Worm (Caenorhabditis elegans) whole organism, L2 larva: ENCODE data around the gene Y79H2A.3.

Experiments used
- ZK546.5 ChIP-seq: sonication (generic microtip); optimal IDR thresholded peaks from 2 replicates; lab custom pipeline; 2017; ENCODE audit warnings: missing biosample characterization, missing genetic modification characterization
- aly-2 ChIP-seq: fragments of 150-350 bp; optimal IDR thresholded peaks from 2 replicates; lab custom pipeline; 2014; ENCODE audit warnings: missing biosample characterization, missing genetic modification characterization
- ceh-82 ChIP-seq: fragments of 150-350 bp; optimal IDR thresholded peaks from 2 replicates; lab custom pipeline; 2014; ENCODE audit warnings: missing biosample characterization, missing genetic modification characterization
- dmd-4 ChIP-seq: sonication (generic microtip); optimal IDR thresholded peaks from 2 replicates; lab custom pipeline; 2017; ENCODE audit warnings: missing biosample characterization, missing genetic modification characterization
- lin-11 ChIP-seq: fragments of 150-350 bp; sonication (generic microtip); optimal IDR thresholded peaks from 2 replicates; lab custom pipeline; 2014; ENCODE audit warnings: missing biosample characterization, missing genetic modification characterization, inconsistent platforms, mixed read lengths
- lin-39 ChIP-seq: fragments of 150-350 bp; optimal IDR thresholded peaks from 2 replicates; lab custom pipeline; 2014; ENCODE audit warnings: missing biosample characterization, missing genetic modification reagents, missing genetic modification characterization
- nhr-25 ChIP-seq: fragments of 150-350 bp; sonication (generic microtip); optimal IDR thresholded peaks from 3 replicates; lab custom pipeline; 2014; ENCODE audit warnings: missing biosample characterization, missing genetic modification characterization
- snpc-4 ChIP-seq: fragments of 150-350 bp; optimal IDR thresholded peaks from 2 replicates; lab custom pipeline; 2014; ENCODE audit warnings: missing biosample characterization, missing genetic modification characterization
- unc-39 ChIP-seq: fragments of 150-350 bp; optimal IDR thresholded peaks from 2 replicates; lab custom pipeline; 2014; ENCODE audit warnings: missing biosample characterization, missing genetic modification characterization
- zag-1 ChIP-seq: fragments of 150-350 bp; optimal IDR thresholded peaks from 2 replicates; lab custom pipeline; 2014; ENCODE audit warnings: missing biosample characterization, missing genetic modification characterization

DNA sequence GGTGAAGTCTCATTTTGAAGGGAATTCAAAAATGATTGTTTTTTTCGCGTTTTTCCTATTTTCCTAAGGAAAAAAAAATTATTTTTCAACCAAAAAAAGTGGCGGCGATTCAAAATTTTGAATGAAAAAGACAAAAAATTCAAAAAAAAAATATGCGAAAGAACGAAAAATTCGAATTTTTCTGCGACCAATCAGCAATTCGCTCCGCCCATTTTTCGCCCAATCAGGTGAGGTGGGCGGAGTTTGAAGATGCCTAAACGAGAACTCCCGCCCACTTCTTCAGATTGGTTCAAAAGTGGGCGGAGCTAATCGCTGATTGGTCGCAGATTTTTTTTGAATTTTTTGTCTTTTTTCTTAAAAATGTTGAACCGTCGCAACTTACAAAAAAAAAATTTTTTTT, 11.8 kb upstream of the Y79H2A.3 start:
- no peak for TF ChIP-seq zag-1 (tag; lab: Kevin White, UChicago)
- no peak for TF ChIP-seq lin-39 (tag; lab: Kevin White, UChicago)
- no peak for TF ChIP-seq unc-39
- no peak for TF ChIP-seq aly-2 (tag; lab: Kevin White, UChicago)
- no peak for TF ChIP-seq ceh-82 (tag; lab: Kevin White, UChicago)
- no peak for TF ChIP-seq snpc-4 (tag; lab: Kevin White, UChicago)
- no peak for TF ChIP-seq lin-11
- no peak for TF ChIP-seq ZK546.5 (tag; lab: Kevin White, UChicago)
- TF ChIP-seq dmd-4, result no peak
- no peak for TF ChIP-seq nhr-25
